Worm (Caenorhabditis elegans) whole organism, L3 larva: Measurements from ENCODE around the gene F10B5.3.

Experiments
- R02D3.7 ChIP-seq: fragments of 150-350 bp; optimal IDR thresholded peaks from 2 replicates; lab custom pipeline; 2014; ENCODE audit warnings: missing biosample characterization, missing genetic modification characterization
- ZK546.5 ChIP-seq: sonication (generic microtip); optimal IDR thresholded peaks from 2 replicates; lab custom pipeline; 2017; ENCODE audit warnings: missing biosample characterization, missing genetic modification characterization
- aly-2 ChIP-seq: fragments of 150-350 bp; optimal IDR thresholded peaks from 2 replicates; lab custom pipeline; 2014; ENCODE audit warnings: missing biosample characterization, missing genetic modification characterization
- ama-1 ChIP-seq: fragments of 150-350 bp; optimal IDR thresholded peaks from 2 replicates; lab custom pipeline; 2018
- ceh-16 ChIP-seq: sonication (generic microtip); optimal IDR thresholded peaks from 2 replicates; lab custom pipeline; 2017; ENCODE audit warnings: missing biosample characterization, missing genetic modification characterization
- ceh-28 ChIP-seq: fragments of 150-350 bp; optimal IDR thresholded peaks from 2 replicates; lab custom pipeline; 2014; ENCODE audit warnings: missing biosample characterization, missing genetic modification reagents, missing genetic modification characterization
- ceh-82 ChIP-seq: fragments of 150-350 bp; optimal IDR thresholded peaks from 2 replicates; lab custom pipeline; 2014; ENCODE audit warnings: missing biosample characterization, missing genetic modification characterization
- ceh-9 ChIP-seq: sonication (generic microtip); optimal IDR thresholded peaks from 2 replicates; lab custom pipeline; 2018; ENCODE audit warnings: missing biosample characterization, missing genetic modification characterization
- daf-12 ChIP-seq: fragments of 150-350 bp; optimal IDR thresholded peaks from 2 replicates; lab custom pipeline; 2014; ENCODE audit warnings: missing biosample characterization, missing genetic modification reagents, missing genetic modification characterization
- egl-27 ChIP-seq: sonication (generic microtip); optimal IDR thresholded peaks from 4 replicates; lab custom pipeline; 2017; ENCODE audit warnings: missing biosample characterization, missing genetic modification reagents, missing genetic modification characterization
- egl-5 ChIP-seq: fragments of 150-350 bp; optimal IDR thresholded peaks from 2 replicates; lab custom pipeline; 2017; ENCODE audit warnings: missing biosample characterization, missing genetic modification reagents, missing genetic modification characterization, inconsistent platforms
- elt-1 ChIP-seq: fragments of 150-350 bp; optimal IDR thresholded peaks from 2 replicates; lab custom pipeline; 2014; ENCODE audit warnings: missing biosample characterization, missing genetic modification characterization
- elt-2 ChIP-seq: sonication (generic microtip); optimal IDR thresholded peaks from 2 replicates; lab custom pipeline; 2016; ENCODE audit warnings: missing genetic modification reagents, mild to moderate bottlenecking, missing genetic modification characterization, missing compliant biosample characterization
- elt-3 ChIP-seq, 3 experiments: fragments of 150-350 bp in 1 of 3; sonication (generic microtip) in 2 of 3; optimal IDR thresholded peaks; 2 replicates in 2 of 3; 4 replicates in 1 of 3; lab custom pipeline; 2014 to 2017; ENCODE audit warnings: missing biosample characterization in 3 of 3, missing genetic modification characterization in 3 of 3
- eor-1 ChIP-seq, 2 experiments: fragments of 150-350 bp; optimal IDR thresholded peaks; 2 replicates each; lab custom pipeline; 2014 to 2018; ENCODE audit warnings: missing biosample characterization in 2 of 2, missing genetic modification characterization in 2 of 2
- fkh-10 ChIP-seq: sonication (generic microtip); optimal IDR thresholded peaks from 2 replicates; lab custom pipeline; 2017; ENCODE audit warnings: missing biosample characterization, missing genetic modification reagents, missing genetic modification characterization
- fkh-2 ChIP-seq: fragments of 150-350 bp; optimal IDR thresholded peaks from 2 replicates; lab custom pipeline; 2014; ENCODE audit warnings: missing biosample characterization, missing genetic modification reagents, missing genetic modification characterization
- fos-1 ChIP-seq: fragments of 150-350 bp; optimal IDR thresholded peaks from 2 replicates; lab custom pipeline; 2014; ENCODE audit warnings: missing biosample characterization, missing genetic modification characterization
- hmg-11 ChIP-seq: sonication (generic microtip); optimal IDR thresholded peaks from 2 replicates; lab custom pipeline; 2016; ENCODE audit warnings: missing genetic modification characterization, missing compliant biosample characterization
- jun-1 ChIP-seq: fragments of 150-350 bp; optimal IDR thresholded peaks from 2 replicates; lab custom pipeline; 2014; ENCODE audit warnings: missing biosample characterization, missing genetic modification reagents, missing genetic modification characterization
- lin-15B ChIP-seq: fragments of 150-350 bp; optimal IDR thresholded peaks from 2 replicates; lab custom pipeline; 2014; ENCODE audit warnings: missing biosample characterization, missing genetic modification characterization
- lin-39 ChIP-seq: fragments of 150-350 bp; optimal IDR thresholded peaks from 2 replicates; lab custom pipeline; 2018; ENCODE audit warnings: missing biosample characterization, missing genetic modification reagents, missing genetic modification characterization
- lsy-12 ChIP-seq: sonication (generic microtip); optimal IDR thresholded peaks from 2 replicates; lab custom pipeline; 2016; ENCODE audit warnings: mild to moderate bottlenecking, missing genetic modification characterization, missing compliant biosample characterization
- mdl-1 ChIP-seq: fragments of 150-350 bp; optimal IDR thresholded peaks from 2 replicates; lab custom pipeline; 2014; ENCODE audit warnings: missing biosample characterization, missing genetic modification characterization
- mml-1 ChIP-seq: fragments of 150-350 bp; sonication (generic microtip); optimal IDR thresholded peaks from 3 replicates; lab custom pipeline; 2014; ENCODE audit warnings: missing biosample characterization, missing genetic modification characterization
- nfya-1 ChIP-seq: sonication (generic microtip); optimal IDR thresholded peaks from 2 replicates; lab custom pipeline; 2017; ENCODE audit warnings: missing genetic modification characterization, mild to moderate bottlenecking, missing compliant biosample characterization, antibody characterized with exemption, moderate library complexity; ENCODE audit not compliant: insufficient read depth
- nhr-11 ChIP-seq: fragments of 150-350 bp; optimal IDR thresholded peaks from 2 replicates; lab custom pipeline; 2014; ENCODE audit warnings: missing biosample characterization, missing genetic modification characterization
- nhr-12 ChIP-seq: fragments of 150-350 bp; optimal IDR thresholded peaks from 2 replicates; lab custom pipeline; 2014; ENCODE audit warnings: missing biosample characterization, missing genetic modification characterization
- nhr-23 ChIP-seq: fragments of 150-350 bp; optimal IDR thresholded peaks from 2 replicates; lab custom pipeline; 2014; ENCODE audit warnings: missing biosample characterization, missing genetic modification reagents, missing genetic modification characterization
- nhr-237 ChIP-seq: fragments of 150-350 bp; optimal IDR thresholded peaks from 2 replicates; lab custom pipeline; 2014; ENCODE audit warnings: missing biosample characterization, missing genetic modification characterization
- nhr-25 ChIP-seq: sonication (generic microtip); optimal IDR thresholded peaks from 2 replicates; lab custom pipeline; 2017; ENCODE audit warnings: missing biosample characterization, missing genetic modification characterization
- nhr-28 ChIP-seq: fragments of 150-350 bp; optimal IDR thresholded peaks from 2 replicates; lab custom pipeline; 2014; ENCODE audit warnings: missing biosample characterization, missing genetic modification characterization
- nhr-43 ChIP-seq: sonication (generic microtip); optimal IDR thresholded peaks from 2 replicates; lab custom pipeline; 2016; ENCODE audit warnings: mild to moderate bottlenecking, missing genetic modification characterization, missing compliant biosample characterization; ENCODE audit not compliant: poor library complexity, severe bottlenecking
- nhr-67 ChIP-seq: fragments of 150-350 bp; optimal IDR thresholded peaks from 2 replicates; lab custom pipeline; 2014; ENCODE audit warnings: missing biosample characterization, missing genetic modification characterization
- nhr-76 ChIP-seq: fragments of 150-350 bp; sonication (generic microtip); optimal IDR thresholded peaks from 5 replicates; lab custom pipeline; 2014; ENCODE audit warnings: missing biosample characterization, missing genetic modification characterization
- nhr-77 ChIP-seq: fragments of 150-350 bp; optimal IDR thresholded peaks from 2 replicates; lab custom pipeline; 2014; ENCODE audit warnings: missing biosample characterization, missing genetic modification characterization
- pha-4 ChIP-seq: fragments of 150-350 bp; optimal IDR thresholded peaks from 2 replicates; lab custom pipeline; 2014; ENCODE audit warnings: missing biosample characterization, missing genetic modification reagents, missing genetic modification characterization
- pqm-1 ChIP-seq: fragments of 150-350 bp; optimal IDR thresholded peaks from 2 replicates; lab custom pipeline; 2017; ENCODE audit warnings: missing biosample characterization, missing genetic modification characterization, inconsistent platforms
- sea-2 ChIP-seq: fragments of 150-350 bp; sonication (generic microtip); optimal IDR thresholded peaks from 4 replicates; lab custom pipeline; 2014; ENCODE audit warnings: missing biosample characterization, missing genetic modification reagents, missing genetic modification characterization
- skn-1 ChIP-seq: fragments of 150-350 bp; optimal IDR thresholded peaks from 2 replicates; lab custom pipeline; 2014; ENCODE audit warnings: missing biosample characterization, missing genetic modification characterization
- snpc-4 ChIP-seq: fragments of 150-350 bp; optimal IDR thresholded peaks from 2 replicates; lab custom pipeline; 2014; ENCODE audit warnings: missing biosample characterization, missing genetic modification characterization
- tbx-2 ChIP-seq: sonication (generic microtip); optimal IDR thresholded peaks from 2 replicates; lab custom pipeline; 2016; ENCODE audit warnings: mild to moderate bottlenecking, missing genetic modification characterization, missing compliant biosample characterization
- unc-39 ChIP-seq: sonication (generic microtip); optimal IDR thresholded peaks from 4 replicates; lab custom pipeline; 2017; ENCODE audit warnings: missing biosample characterization, missing genetic modification characterization
- unc-62 ChIP-seq: fragments of 150-350 bp; sonication (generic microtip); optimal IDR thresholded peaks from 4 replicates; lab custom pipeline; 2014; ENCODE audit warnings: missing biosample characterization, missing genetic modification reagents, missing genetic modification characterization
- zag-1 ChIP-seq: fragments of 150-350 bp; optimal IDR thresholded peaks from 2 replicates; lab custom pipeline; 2014; ENCODE audit warnings: missing biosample characterization, missing genetic modification characterization
- ztf-11 ChIP-seq: fragments of 150-350 bp; optimal IDR thresholded peaks from 2 replicates; lab custom pipeline; 2014; ENCODE audit warnings: missing biosample characterization, missing genetic modification characterization
- ztf-4 ChIP-seq: fragments of 150-350 bp; optimal IDR thresholded peaks from 2 replicates; lab custom pipeline; 2014; ENCODE audit warnings: missing biosample characterization, missing genetic modification characterization

Gene F10B5.3

DNA sequence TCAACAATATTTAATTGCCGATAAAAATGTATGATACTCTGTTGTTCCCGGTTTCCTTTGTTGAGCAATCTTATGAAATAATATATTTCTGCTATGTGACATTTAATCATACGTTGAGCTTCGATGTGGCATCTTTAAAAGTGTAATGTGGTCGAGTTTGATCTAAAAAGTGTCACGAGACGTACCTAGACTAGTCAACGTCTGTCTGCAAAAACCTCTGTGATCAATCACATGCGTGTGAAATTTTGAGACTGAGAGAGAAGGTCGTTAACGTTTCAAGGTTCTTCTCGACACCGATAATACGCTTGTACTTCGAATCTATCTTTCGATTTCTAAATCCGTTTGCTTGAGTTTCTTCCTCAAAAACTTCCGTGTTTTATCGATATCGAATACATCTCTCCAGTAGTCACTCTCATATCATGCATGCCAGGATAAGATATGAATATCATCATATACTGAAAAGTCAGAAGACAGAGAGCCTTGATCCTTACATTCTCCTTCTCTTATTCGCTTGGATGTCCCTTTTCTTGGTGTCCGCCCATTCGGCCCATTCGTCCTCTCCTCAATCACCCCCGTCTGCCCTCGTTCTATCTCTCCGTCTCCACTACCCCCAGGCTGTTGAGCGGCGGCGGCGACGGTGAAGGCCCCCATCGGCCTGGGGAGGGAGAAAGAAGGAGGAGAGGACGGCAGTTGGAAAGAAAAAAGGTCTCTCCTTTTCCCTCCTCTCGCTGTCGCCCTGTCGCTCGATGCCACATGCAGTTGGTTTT, 21.4 kb downstream of the F10B5.3 start:
- TF ChIP-seq fkh-2 (no peak), nhr-77 (tag; lab: Kevin White, UChicago) (no peak), lsy-12 (tag; lab: Kevin White, UChicago) (no peak), nhr-237 (no peak), pha-4 (peak; percentile 69), skn-1 (peak; percentile 27), elt-1 (peak; percentile 55), aly-2 (no peak), fos-1 (tag; lab: Kevin White, UChicago) (no peak), nhr-12 (tag; lab: Kevin White, UChicago) (no peak), egl-5 (tag; lab: Kevin White, UChicago) (no peak), nhr-67 (tag; lab: Kevin White, UChicago) (no peak), lin-39 (tag; lab: Kevin White, UChicago) (peak; percentile 79), ceh-9 (tag; lab: Kevin White, UChicago) (no peak), lin-15B (no peak), nhr-23 (tag; lab: Kevin White, UChicago) (peak; percentile 49), egl-27 (tag; lab: Kevin White, UChicago) (no peak), nhr-25 (tag; lab: Kevin White, UChicago) (peak; percentile 94), hmg-11 (tag; lab: Kevin White, UChicago) (peak; percentile 71), eor-1 (tag; optimal IDR thresholded peaks at IDR 0.05; lab: Kevin White, UChicago) (no peak), snpc-4 (tag; lab: Kevin White, UChicago) (no peak), sea-2 (GFP tag; lab: Kevin White, UChicago) (no peak), ama-1 (lab: Kevin White, UChicago) (peak; percentile 40), nfya-1 (tag; lab: Kevin White, UChicago) (peak; percentile 85), fkh-10 (GFP tag; lab: Kevin White, UChicago) (no peak), mdl-1 (tag; lab: Kevin White, UChicago) (no peak), elt-3 (tag; optimal IDR thresholded peaks at IDR 0.05; lab: Kevin White, UChicago) (peak in 1 of 3 experiments; percentile 52), ztf-4 (peak; percentile 50), jun-1 (tag; lab: Kevin White, UChicago) (no peak), mml-1 (tag; lab: Kevin White, UChicago) (no peak), ZK546.5 (tag; lab: Kevin White, UChicago) (no peak), ztf-11 (tag; lab: Kevin White, UChicago) (no peak), zag-1 (tag; lab: Kevin White, UChicago) (no peak), R02D3.7 (tag; lab: Kevin White, UChicago) (no peak), nhr-28 (tag; lab: Kevin White, UChicago) (no peak), daf-12 (tag; lab: Kevin White, UChicago) (no peak), ceh-82 (tag; lab: Kevin White, UChicago) (no peak), ceh-16 (tag; lab: Kevin White, UChicago) (no peak), unc-62 (GFP tag; lab: Kevin White, UChicago) (peak; percentile 42), elt-2 (peak; percentile 35), pqm-1 (tag; lab: Kevin White, UChicago) (no peak), nhr-43 (peak; percentile 58), nhr-76 (tag; lab: Kevin White, UChicago) (no peak), ceh-28 (peak; percentile 44), nhr-11 (tag; lab: Kevin White, UChicago) (no peak), tbx-2 (peak; percentile 0), unc-39 (tag; lab: Kevin White, UChicago) (no peak)
